Worm (Caenorhabditis elegans) whole organism, L4/young adult: ENCODE data around the gene gst-16.

ENCODE experiments used
- W03F9.2 ChIP-seq: fragments of 150-350 bp; optimal IDR thresholded peaks from 2 replicates; lab custom pipeline; 2014; ENCODE audit warnings: missing biosample characterization, missing genetic modification characterization
- him-1 ChIP-seq: sonication (generic microtip); optimal IDR thresholded peaks from 2 replicates; lab custom pipeline; 2016; ENCODE audit warnings: missing genotype, missing genetic modification reagents, missing genetic modification characterization, missing compliant biosample characterization

DNA sequence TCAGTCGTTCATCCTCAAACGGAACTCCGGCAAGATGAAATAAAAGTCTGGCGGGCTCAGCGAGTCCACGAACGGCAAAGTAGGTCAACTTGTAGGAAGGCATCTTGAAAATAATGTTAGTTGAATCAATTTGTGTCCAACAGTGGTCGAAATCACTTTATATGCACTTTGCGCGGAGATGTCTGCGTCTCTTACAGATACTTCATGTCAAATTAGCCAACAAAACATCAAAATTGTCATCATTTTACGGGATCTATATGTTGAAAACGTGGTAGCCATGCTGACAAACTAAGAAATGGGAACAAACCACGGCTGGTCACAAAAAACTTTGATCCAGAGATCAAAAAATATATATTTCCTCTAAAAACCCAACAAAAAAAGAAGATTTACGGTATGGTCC lies 6.4 kb downstream of the gst-16 start, which contains the start of gene gst-12:
- no peak for TF ChIP-seq W03F9.2 (tag; lab: Kevin White, UChicago)
- TF ChIP-seq him-1 (tag; lab: Kevin White, UChicago), result no peak
